Fruit fly (Drosophila melanogaster): ENCODE results near the gene RagA-B.

Gene RagA-B

DNA sequence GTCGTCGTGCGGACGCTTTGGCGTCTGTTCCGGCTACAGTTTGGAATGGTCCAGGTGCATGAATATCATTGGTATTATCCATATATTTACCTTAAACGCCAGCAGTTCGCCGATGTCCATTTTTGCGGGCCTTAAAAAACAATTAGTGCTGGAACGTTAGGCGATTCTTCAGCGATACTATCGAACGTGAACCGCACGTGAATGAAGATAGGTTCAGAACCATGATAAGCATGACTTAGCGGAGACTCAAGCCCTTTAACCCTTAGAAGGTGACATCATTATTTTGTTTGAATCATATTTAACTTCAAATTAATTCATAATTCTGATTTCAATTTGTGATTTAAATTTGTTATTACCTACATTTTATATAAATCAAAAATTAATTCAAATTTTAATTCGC lies 39.2 kb downstream of the RagA-B start, which contains the start of gene CG11964 (continued):
- TF ChIP-seq CG17359 (tag; optimal IDR thresholded peaks at IDR 0.05) (peak; percentile 52), Doc2 (GFP tag; IDR thresholded peaks at IDR 0.05) (no peak), CG31388 (GFP tag; optimal IDR thresholded peaks at IDR 0.05) (no peak), unc-4 (GFP tag; IDR thresholded peaks at IDR 0.05; ENCODE audit: partially characterized antibody) (peak; percentile 99), Hmx (GFP tag; optimal IDR thresholded peaks at IDR 0.05) (no peak), toy (GFP tag; IDR thresholded peaks at IDR 0.05) (no peak), CG12391 (tag; optimal IDR thresholded peaks at IDR 0.05) (peak; percentile 74), gce (GFP tag; IDR thresholded peaks at IDR 0.05) (no peak), sug (tag; optimal IDR thresholded peaks at IDR 0.05) (peak; percentile 63), slp2 (GFP tag; optimal IDR thresholded peaks at IDR 0.05) (peak; percentile 2), CG11093 (GFP tag; IDR thresholded peaks at IDR 0.05) (no peak), CG2202 (tag; optimal IDR thresholded peaks at IDR 0.05) (no peak), ro (GFP tag; IDR thresholded peaks at IDR 0.05) (no peak), Dbx (GFP tag; IDR thresholded peaks at IDR 0.05) (peak; percentile 86), Awh (GFP tag; IDR thresholded peaks at IDR 0.05) (no peak), al (GFP tag; IDR thresholded peaks at IDR 0.05) (no peak), CG31224 (GFP tag; IDR thresholded peaks at IDR 0.05) (no peak), ewg (GFP tag; optimal IDR thresholded peaks at IDR 0.05) (peak; percentile 28), MTF-1 (GFP tag; optimal IDR thresholded peaks at IDR 0.05; ENCODE audit: borderline replicate concordance) (no peak), Ssrp (tag; optimal IDR thresholded peaks at IDR 0.05) (no peak), hb (GFP tag; IDR thresholded peaks at IDR 0.05; ENCODE audit: partially characterized antibody) (peak; percentile 99), dmrt11E (tag; optimal IDR thresholded peaks at IDR 0.05) (peak; percentile 32), CG15269 (tag; optimal IDR thresholded peaks at IDR 0.05) (peak; percentile 45), CG3163 (GFP tag; optimal IDR thresholded peaks at IDR 0.05) (peak; percentile 31), CG4404 (GFP tag; IDR thresholded peaks at IDR 0.05) (no peak), inv (GFP tag; IDR thresholded peaks at IDR 0.05; ENCODE audit: partially characterized antibody) (peak; percentile 100), luna (GFP tag; optimal IDR thresholded peaks at IDR 0.05) (no peak), sim (GFP tag; IDR thresholded peaks at IDR 0.05) (no peak), stc (GFP tag; IDR thresholded peaks at IDR 0.05) (peak; percentile 48; the same call in 1 of the 2 replicates), tup (GFP tag; optimal IDR thresholded peaks at IDR 0.05) (no peak), gro (GFP tag; optimal IDR thresholded peaks at IDR 0.05) (peak; percentile 82), CG30020 (tag; optimal IDR thresholded peaks at IDR 0.05) (peak; percentile 28), CG1233 (GFP tag; optimal IDR thresholded peaks at IDR 0.05) (no peak)

DNA sequence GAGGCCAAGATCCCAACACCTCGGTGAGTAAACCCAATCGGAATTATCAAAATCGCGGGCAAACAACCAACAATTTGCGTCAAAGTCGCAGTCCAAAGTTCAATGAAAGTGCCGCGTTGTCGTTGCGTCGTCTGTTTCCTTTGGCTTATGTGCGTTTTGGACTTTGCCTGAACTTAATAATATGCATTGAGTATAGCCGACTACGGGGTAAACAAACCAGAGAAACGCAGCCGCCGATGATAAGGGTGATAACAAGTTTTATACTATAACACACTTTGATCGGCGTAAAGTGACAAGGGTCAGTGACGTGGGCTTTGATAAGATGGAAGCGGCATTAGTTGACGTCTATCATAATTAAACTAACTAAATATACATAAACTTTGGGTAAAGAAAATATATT lies 44.4 kb downstream of the RagA-B start:
- TF ChIP-seq hb (GFP tag; IDR thresholded peaks at IDR 0.05; ENCODE audit: partially characterized antibody) (no peak), Hmx (GFP tag; optimal IDR thresholded peaks at IDR 0.05) (no peak), CG5245 (GFP tag; optimal IDR thresholded peaks at IDR 0.05) (no peak), CG34376 (GFP tag; optimal IDR thresholded peaks at IDR 0.05) (peak; percentile 22), CG15696 (tag; optimal IDR thresholded peaks at IDR 0.05) (no peak), CG16779 (GFP tag; IDR thresholded peaks at IDR 0.05) (no peak), fru (optimal IDR thresholded peaks at IDR 0.05) (no peak), bsh (GFP tag; optimal IDR thresholded peaks at IDR 0.05) (peak in 1 of 2 experiments; percentile 85), CG6272 (GFP tag; IDR thresholded peaks at IDR 0.05) (no peak), Sin3A (optimal IDR thresholded peaks at IDR 0.05) (no peak), Gug (GFP tag; IDR thresholded peaks at IDR 0.05) (no peak), CG30403 (GFP tag; optimal IDR thresholded peaks at IDR 0.05) (no peak), Drgx (GFP tag; IDR thresholded peaks at IDR 0.05) (peak; percentile 19; the same call in 1 of the 2 replicates), CG10462 (GFP tag; optimal IDR thresholded peaks at IDR 0.05) (no peak), Bgb (GFP tag; IDR thresholded peaks at IDR 0.05; ENCODE audit: partially characterized antibody) (no peak), zf30C (GFP tag; optimal IDR thresholded peaks at IDR 0.05) (no peak), Spps (tag; optimal IDR thresholded peaks at IDR 0.05) (no peak), nom (GFP tag; optimal IDR thresholded peaks at IDR 0.05) (peak; percentile 97), CoRest (tag; optimal IDR thresholded peaks at IDR 0.05) (no peak), pan (optimal IDR thresholded peaks at IDR 0.05) (no peak), pan (GFP tag; optimal IDR thresholded peaks at IDR 0.05 in 1 of 2, IDR thresholded peaks at IDR 0.05 in 1 of 2) (no peak), slbo (GFP tag; IDR thresholded peaks at IDR 0.05) (no peak), jumu (GFP tag; optimal IDR thresholded peaks at IDR 0.05) (no peak)
